Worm (Caenorhabditis elegans): ENCODE results near the gene nhx-5.
A peak's percentile ranks its signal among the peaks of the same experiment; 100 is the strongest.

Gene nhx-5

DNA sequence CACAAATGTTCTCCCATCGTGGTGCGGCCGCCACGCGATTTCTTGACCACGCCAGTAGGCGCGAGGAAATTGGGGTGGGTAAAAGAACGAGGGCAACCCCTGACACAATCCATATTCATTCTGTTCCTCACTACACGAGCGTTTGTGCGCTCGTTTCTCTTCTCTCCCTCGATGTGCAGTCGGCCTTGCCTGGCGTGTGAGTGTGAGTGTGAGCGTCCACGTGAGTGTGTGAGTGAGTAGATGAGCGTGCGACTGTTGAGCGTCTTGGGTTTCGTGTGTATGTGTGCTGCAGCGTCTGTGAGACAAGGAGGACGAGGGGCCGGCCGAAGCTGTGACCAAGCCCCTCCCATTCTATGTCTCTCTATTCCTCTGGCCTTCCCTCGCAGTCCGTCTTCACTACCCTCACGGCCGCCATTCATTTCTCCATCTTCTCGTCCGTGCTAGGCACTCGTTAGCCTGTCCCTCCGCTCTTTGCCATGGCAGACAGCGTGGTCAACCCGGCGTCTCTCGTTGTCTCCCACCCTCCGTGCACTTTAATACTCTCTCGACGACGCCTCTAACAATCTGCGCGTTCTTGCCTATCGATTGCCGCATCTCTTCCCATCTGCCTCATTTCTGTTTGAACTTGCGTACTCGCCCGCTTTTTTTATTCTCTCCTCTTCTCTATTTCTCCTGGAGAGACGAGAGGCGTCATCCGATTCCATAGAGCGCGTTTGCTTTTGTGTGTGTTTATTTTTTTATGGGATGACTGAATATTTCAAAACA, 8.2 kb upstream of the nhx-5 start (continued):
- TF ChIP-seq pax-3 (tag; optimal IDR thresholded peaks at IDR 0.05): peak; percentile 63
- peak; percentile 59 to 74 (median 61) for TF ChIP-seq dpl-1 (GFP tag; optimal IDR thresholded peaks at IDR 0.05)
- peak; percentile 61 for TF ChIP-seq F16B12.6 (tag; optimal IDR thresholded peaks at IDR 0.05)
- TF ChIP-seq unc-130 (tag; optimal IDR thresholded peaks at IDR 0.05): peak; percentile 45
- peak; percentile 89 to 90 for TF ChIP-seq lsy-2 (tag; optimal IDR thresholded peaks at IDR 0.05)
- TF ChIP-seq ceh-88 (GFP tag; IDR thresholded peaks at IDR 0.05): peak; percentile 83; the same call in 1 of the 2 replicates
- TF ChIP-seq nhr-19 (GFP tag; conservative IDR thresholded peaks at IDR 0.05): peak; percentile 87
- TF ChIP-seq alr-1 (tag; optimal IDR thresholded peaks at IDR 0.05; ENCODE audit: borderline replicate concordance): no peak
- TF ChIP-seq nhr-85 (tag): peak; percentile 99
- peak in 2 of 6 experiments; percentile 33 to 91 for TF ChIP-seq elt-3 (tag; optimal IDR thresholded peaks at IDR 0.05)
- peak; percentile 67 for TF ChIP-seq elt-2 (tag; optimal IDR thresholded peaks at IDR 0.05)
- TF ChIP-seq ceh-63 (GFP tag; optimal IDR thresholded peaks at IDR 0.05): peak; percentile 81
- TF ChIP-seq hpl-2 (GFP tag; optimal IDR thresholded peaks at IDR 0.05): peak; percentile 37
- TF ChIP-seq irx-1 (tag; optimal IDR thresholded peaks at IDR 0.05): peak; percentile 87
- TF ChIP-seq lin-15B (tag; optimal IDR thresholded peaks at IDR 0.05): peak; percentile 72
- TF ChIP-seq lin-13 (GFP tag; optimal IDR thresholded peaks at IDR 0.05): peak; percentile 74
- TF ChIP-seq swsn-7 (tag; optimal IDR thresholded peaks at IDR 0.05): peak; percentile 99
- TF ChIP-seq nhr-76 (tag; optimal IDR thresholded peaks at IDR 0.05): no peak
- TF ChIP-seq hlh-4 (tag; optimal IDR thresholded peaks at IDR 0.05): no peak
- peak; percentile 91 for TF ChIP-seq nhr-90 (tag; optimal IDR thresholded peaks at IDR 0.05; ENCODE audit: poor library complexity)
- TF ChIP-seq snpc-4 (tag; optimal IDR thresholded peaks at IDR 0.05): peak; percentile 61
- TF ChIP-seq nhr-84 (tag; optimal IDR thresholded peaks at IDR 0.05): no peak
- peak; percentile 93 for TF ChIP-seq skn-1 (tag; optimal IDR thresholded peaks at IDR 0.05)
- TF ChIP-seq ceh-8 (GFP tag; optimal IDR thresholded peaks at IDR 0.05): peak; percentile 85
- peak; percentile 91 for TF ChIP-seq fkh-8 (tag; optimal IDR thresholded peaks at IDR 0.05)
- TF ChIP-seq mep-1 (tag; optimal IDR thresholded peaks at IDR 0.05): peak; percentile 96
- peak; percentile 21 for TF ChIP-seq aly-2 (tag; optimal IDR thresholded peaks at IDR 0.05)
- peak; percentile 78 for TF ChIP-seq grh-1 (GFP tag; IDR thresholded peaks at IDR 0.05)
- TF ChIP-seq unc-86 (tag; optimal IDR thresholded peaks at IDR 0.05): peak; percentile 97
- peak; percentile 97 for TF ChIP-seq snu-23 (GFP tag; optimal IDR thresholded peaks at IDR 0.05)
- no peak for TF ChIP-seq unc-98 (GFP tag; IDR thresholded peaks at IDR 0.05)
- TF ChIP-seq jun-1 (tag; optimal IDR thresholded peaks at IDR 0.05): peak; percentile 94
- peak; percentile 87 for TF ChIP-seq nhr-11 (tag; optimal IDR thresholded peaks at IDR 0.05)
- peak; percentile 84 for TF ChIP-seq nhr-237 (tag; optimal IDR thresholded peaks at IDR 0.05)
- peak; percentile 88 for TF ChIP-seq rnt-1 (tag; optimal IDR thresholded peaks at IDR 0.05)
- peak; percentile 53 for TF ChIP-seq vab-15 (tag; optimal IDR thresholded peaks at IDR 0.05)
- peak; percentile 79 for TF ChIP-seq isw-1 (GFP tag; IDR thresholded peaks at IDR 0.05)
- TF ChIP-seq dsc-1 (tag; optimal IDR thresholded peaks at IDR 0.05): peak; percentile 94

DNA sequence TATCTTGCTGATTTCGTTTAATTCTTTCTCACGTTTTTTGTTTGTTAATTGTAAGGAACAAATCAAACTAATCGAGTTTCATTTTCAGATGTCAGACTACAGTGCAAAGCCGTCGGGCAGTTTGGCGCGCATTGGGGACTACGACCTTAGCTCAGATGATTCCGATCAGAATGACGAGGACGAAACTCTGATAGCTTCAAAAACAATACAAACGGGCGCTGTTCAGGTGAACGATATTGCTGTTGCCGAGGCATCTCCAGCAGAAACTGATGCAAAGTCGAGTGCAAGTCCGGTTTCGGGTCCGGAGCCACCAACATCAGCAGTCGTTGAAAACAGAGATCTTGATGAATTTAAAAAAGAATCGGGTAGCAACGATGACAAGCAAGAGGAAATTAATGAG, 7.6 kb upstream of the nhx-5 start, which contains the start of gene bet-2:
Gene bet-2 (plus strand): TSS at position 89 of the 400 bp plus-strand sequence.
- TF ChIP-seq nhr-11 (tag; optimal IDR thresholded peaks at IDR 0.05) (no peak), unc-98 (GFP tag; IDR thresholded peaks at IDR 0.05) (no peak), ztf-11 (tag; optimal IDR thresholded peaks at IDR 0.05) (no peak), nhr-71 (tag; optimal IDR thresholded peaks at IDR 0.05) (no peak), irx-1 (tag; optimal IDR thresholded peaks at IDR 0.05) (no peak), alr-1 (tag; optimal IDR thresholded peaks at IDR 0.05; ENCODE audit: borderline replicate concordance) (no peak), ets-5 (GFP tag; IDR thresholded peaks at IDR 0.05) (no peak), grh-1 (GFP tag; IDR thresholded peaks at IDR 0.05) (no peak)
